Worm (Caenorhabditis elegans) whole organism, L2 larva: ENCODE data around the gene syg-1.

ENCODE experiments used
- F13H6.1 ChIP-seq: sonication (generic microtip); optimal IDR thresholded peaks from 2 replicates; lab custom pipeline; 2016; ENCODE audit warnings: missing genetic modification characterization, missing compliant biosample characterization
- Y55F3AM.14 ChIP-seq: fragments of 200-800 bp; sonication (Bioruptor generic); optimal IDR thresholded peaks from 2 replicates; lab custom pipeline; 2018; ENCODE audit warnings: mild to moderate bottlenecking, missing genetic modification characterization, missing compliant biosample characterization
- ZK546.5 ChIP-seq: sonication (generic microtip); optimal IDR thresholded peaks from 2 replicates; lab custom pipeline; 2017; ENCODE audit warnings: missing biosample characterization, missing genetic modification characterization
- alr-1 ChIP-seq: fragments of 150-350 bp; optimal IDR thresholded peaks from 2 replicates; lab custom pipeline; 2014; ENCODE audit warnings: missing biosample characterization, missing genetic modification characterization
- aly-2 ChIP-seq: fragments of 150-350 bp; optimal IDR thresholded peaks from 2 replicates; lab custom pipeline; 2014; ENCODE audit warnings: missing biosample characterization, missing genetic modification characterization
- ama-1 ChIP-seq: fragments of 150-350 bp; optimal IDR thresholded peaks from 2 replicates; lab custom pipeline; 2018; ENCODE audit warnings: inconsistent platforms
- blmp-1 ChIP-seq: sonication (generic microtip); optimal IDR thresholded peaks from 2 replicates; lab custom pipeline; 2017; ENCODE audit warnings: missing genetic modification characterization, mild to moderate bottlenecking, missing compliant biosample characterization, antibody characterized with exemption, moderate library complexity; ENCODE audit not compliant: insufficient read depth
- ceh-16 ChIP-seq: fragments of 150-350 bp; optimal IDR thresholded peaks from 2 replicates; lab custom pipeline; 2014; ENCODE audit warnings: missing biosample characterization, missing genetic modification characterization
- ceh-82 ChIP-seq: fragments of 150-350 bp; optimal IDR thresholded peaks from 2 replicates; lab custom pipeline; 2014; ENCODE audit warnings: missing biosample characterization, missing genetic modification characterization
- crh-2 ChIP-seq: sonication (generic microtip); optimal IDR thresholded peaks from 2 replicates; lab custom pipeline; 2017; ENCODE audit warnings: missing biosample characterization, missing genetic modification characterization
- dmd-4 ChIP-seq: sonication (generic microtip); optimal IDR thresholded peaks from 2 replicates; lab custom pipeline; 2017; ENCODE audit warnings: missing biosample characterization, missing genetic modification characterization
- egl-27 ChIP-seq: sonication (generic microtip); optimal IDR thresholded peaks from 3 replicates; lab custom pipeline; 2017; ENCODE audit warnings: missing biosample characterization, missing genetic modification reagents, missing genetic modification characterization
- elt-1 ChIP-seq: fragments of 150-350 bp; optimal IDR thresholded peaks from 2 replicates; lab custom pipeline; 2014; ENCODE audit warnings: missing biosample characterization, missing genetic modification characterization
- elt-3 ChIP-seq: sonication (generic microtip); optimal IDR thresholded peaks from 2 replicates; lab custom pipeline; 2017; ENCODE audit warnings: missing biosample characterization, missing genetic modification characterization
- fos-1 ChIP-seq: fragments of 150-350 bp; optimal IDR thresholded peaks from 2 replicates; lab custom pipeline; 2014; ENCODE audit warnings: missing biosample characterization, missing genetic modification characterization
- lin-11 ChIP-seq: fragments of 150-350 bp; sonication (generic microtip); optimal IDR thresholded peaks from 2 replicates; lab custom pipeline; 2014; ENCODE audit warnings: missing biosample characterization, missing genetic modification characterization, inconsistent platforms, mixed read lengths
- lin-13 ChIP-seq: fragments of 150-350 bp; optimal IDR thresholded peaks from 2 replicates; lab custom pipeline; 2014; ENCODE audit warnings: missing biosample characterization, missing genetic modification reagents, missing genetic modification characterization
- lin-39 ChIP-seq: fragments of 150-350 bp; optimal IDR thresholded peaks from 2 replicates; lab custom pipeline; 2014; ENCODE audit warnings: missing biosample characterization, missing genetic modification reagents, missing genetic modification characterization
- lsy-2 ChIP-seq, 2 experiments: fragments of 150-350 bp in 1 of 2; sonication (generic microtip) in 1 of 2; optimal IDR thresholded peaks; 2 replicates each; lab custom pipeline; 2014 to 2017; ENCODE audit warnings: missing biosample characterization in 2 of 2, missing genetic modification characterization in 2 of 2
- mab-5 ChIP-seq: fragments of 150-350 bp; optimal IDR thresholded peaks from 2 replicates; lab custom pipeline; 2014; ENCODE audit warnings: missing biosample characterization, missing genetic modification characterization
- mbf-1 ChIP-seq: sonication (generic microtip); optimal IDR thresholded peaks from 2 replicates; lab custom pipeline; 2017; ENCODE audit warnings: missing biosample characterization, missing genetic modification characterization
- mdl-1 ChIP-seq, 2 experiments: fragments of 150-350 bp in 1 of 2; sonication (generic microtip) in 1 of 2; optimal IDR thresholded peaks; 2 replicates each; lab custom pipeline; 2017; ENCODE audit warnings: missing biosample characterization in 2 of 2, missing genetic modification characterization in 2 of 2
- nhr-129 ChIP-seq: fragments of 150-350 bp; optimal IDR thresholded peaks from 2 replicates; lab custom pipeline; 2014; ENCODE audit warnings: missing biosample characterization, missing genetic modification characterization
- nhr-21 ChIP-seq: fragments of 150-350 bp; optimal IDR thresholded peaks from 2 replicates; lab custom pipeline; 2014; ENCODE audit warnings: missing biosample characterization, missing genetic modification characterization
- nhr-23 ChIP-seq: fragments of 150-350 bp; optimal IDR thresholded peaks from 2 replicates; lab custom pipeline; 2014; ENCODE audit warnings: missing biosample characterization, missing genetic modification reagents, missing genetic modification characterization
- nhr-237 ChIP-seq: fragments of 150-350 bp; optimal IDR thresholded peaks from 2 replicates; lab custom pipeline; 2014; ENCODE audit warnings: missing biosample characterization, missing genetic modification characterization
- nhr-25 ChIP-seq: fragments of 150-350 bp; sonication (generic microtip); optimal IDR thresholded peaks from 3 replicates; lab custom pipeline; 2014; ENCODE audit warnings: missing biosample characterization, missing genetic modification characterization
- nhr-6 ChIP-seq: fragments of 150-350 bp; optimal IDR thresholded peaks from 2 replicates; lab custom pipeline; 2014; ENCODE audit warnings: missing biosample characterization, missing genetic modification characterization
- nhr-77 ChIP-seq: fragments of 150-350 bp; optimal IDR thresholded peaks from 2 replicates; lab custom pipeline; 2014; ENCODE audit warnings: missing biosample characterization, missing genetic modification characterization
- peb-1 ChIP-seq: fragments of 150-350 bp; optimal IDR thresholded peaks from 2 replicates; lab custom pipeline; 2014; ENCODE audit warnings: missing biosample characterization, missing genetic modification characterization
- sem-4 ChIP-seq: fragments of 150-350 bp; optimal IDR thresholded peaks from 2 replicates; lab custom pipeline; 2014; ENCODE audit warnings: missing biosample characterization, missing genetic modification reagents, missing genetic modification characterization
- skn-1 ChIP-seq: sonication (generic microtip); optimal IDR thresholded peaks from 2 replicates; lab custom pipeline; 2017; ENCODE audit warnings: missing biosample characterization, missing genetic modification characterization
- sma-3 ChIP-seq: sonication (generic microtip); optimal IDR thresholded peaks from 2 replicates; lab custom pipeline; 2016; ENCODE audit warnings: missing genetic modification reagents, missing genetic modification characterization, missing compliant biosample characterization
- snpc-4 ChIP-seq: fragments of 150-350 bp; optimal IDR thresholded peaks from 2 replicates; lab custom pipeline; 2014; ENCODE audit warnings: missing biosample characterization, missing genetic modification characterization
- unc-39 ChIP-seq: fragments of 150-350 bp; optimal IDR thresholded peaks from 2 replicates; lab custom pipeline; 2014; ENCODE audit warnings: missing biosample characterization, missing genetic modification characterization
- unc-55 ChIP-seq: fragments of 150-350 bp; sonication (generic microtip); optimal IDR thresholded peaks from 3 replicates; lab custom pipeline; 2014; ENCODE audit warnings: missing biosample characterization, missing genetic modification reagents, missing genetic modification characterization
- unc-62 ChIP-seq: fragments of 150-350 bp; optimal IDR thresholded peaks from 2 replicates; lab custom pipeline; 2014; ENCODE audit warnings: missing biosample characterization, missing genetic modification reagents, missing genetic modification characterization
- zag-1 ChIP-seq: fragments of 150-350 bp; optimal IDR thresholded peaks from 2 replicates; lab custom pipeline; 2014; ENCODE audit warnings: missing biosample characterization, missing genetic modification characterization
- ztf-1 ChIP-seq: fragments of 200-800 bp; sonication (Bioruptor generic); conservative IDR thresholded peaks from 2 replicates; pipeline ENCODE4 v1.3.6; 2022; ENCODE audit warnings: missing genetic modification characterization, missing compliant biosample characterization
- ztf-11 ChIP-seq: sonication (generic microtip); optimal IDR thresholded peaks from 2 replicates; lab custom pipeline; 2017; ENCODE audit warnings: missing biosample characterization, missing genetic modification characterization
- ztf-4 ChIP-seq: fragments of 150-350 bp; optimal IDR thresholded peaks from 2 replicates; lab custom pipeline; 2014; ENCODE audit warnings: missing biosample characterization, missing genetic modification characterization

Gene syg-1

ce11 chrX:2515224-2515623 is at the start of gene syg-1:
Gene syg-1 (minus strand): TSS chrX:2515324.
- TF ChIP-seq nhr-237 (tag; lab: Kevin White, UChicago) (no peak), lin-39 (tag; lab: Kevin White, UChicago) (no peak)

ce11 chrX:2564047-2564446 is 48.9 kb upstream of the syg-1 start, which contains the start of gene dhcr-24:
Gene dhcr-24 (minus strand): TSS chrX:2564147.
- TF ChIP-seq ztf-11 (tag; lab: Kevin White, UChicago) (no peak), elt-1 (no peak), peb-1 (tag; lab: Kevin White, UChicago) (no peak), ZK546.5 (no peak), Y55F3AM.14 (GFP tag; lab: Kevin White, UChicago) (no peak), F13H6.1 (tag; lab: Kevin White, UChicago) (no peak), unc-39 (tag; lab: Kevin White, UChicago) (no peak), fos-1 (no peak), lin-39 (tag; lab: Kevin White, UChicago) (no peak), ztf-4 (no peak)
- TF ChIP-seq, all 48 proteins: peak for 0

ce11 chrX:2559979-2560378 is 44.9 kb upstream of the syg-1 start, which contains the start of gene F52H2.5:
Gene F52H2.5 (minus strand): TSS chrX:2560079.
- TF ChIP-seq alr-1 (tag; lab: Kevin White, UChicago) (no peak), sma-3 (GFP tag; lab: Kevin White, UChicago) (no peak), nhr-129 (tag; lab: Kevin White, UChicago) (no peak), dmd-4 (no peak), sem-4 (tag; lab: Kevin White, UChicago) (no peak), Y55F3AM.14 (GFP tag; lab: Kevin White, UChicago) (no peak), peb-1 (tag; lab: Kevin White, UChicago) (no peak), zag-1 (tag; lab: Kevin White, UChicago) (no peak), mab-5 (tag; lab: Kevin White, UChicago) (no peak), unc-62 (GFP tag; lab: Kevin White, UChicago) (no peak), lin-11 (no peak), lsy-2 (tag; optimal IDR thresholded peaks at IDR 0.05; lab: Kevin White, UChicago) (no peak), elt-3 (no peak), ama-1 (lab: Kevin White, UChicago) (no peak), ZK546.5 (no peak), nhr-25 (no peak), nhr-77 (tag; lab: Kevin White, UChicago) (no peak), egl-27 (no peak)

- TF ChIP-seq F13H6.1 (tag; lab: Kevin White, UChicago) = peak; percentile 30
- TF ChIP-seq egl-27 = peak; percentile 51
- peak; percentile 37 for TF ChIP-seq nhr-25
- peak in 1 of 2 experiments; percentile 74 for TF ChIP-seq lsy-2 (tag; optimal IDR thresholded peaks at IDR 0.05; lab: Kevin White, UChicago)
- no peak for TF ChIP-seq dmd-4
- no peak for TF ChIP-seq aly-2 (tag; lab: Kevin White, UChicago)
- TF ChIP-seq sem-4 (tag; lab: Kevin White, UChicago) = peak; percentile 53
- TF ChIP-seq nhr-21 (tag; lab: Kevin White, UChicago) = no peak
- TF ChIP-seq ama-1 (lab: Kevin White, UChicago) = no peak
- TF ChIP-seq lin-13 (GFP tag; lab: Kevin White, UChicago) = peak; percentile 48
- no peak for TF ChIP-seq peb-1 (tag; lab: Kevin White, UChicago)
- no peak for TF ChIP-seq ZK546.5
- TF ChIP-seq lin-39 (tag; lab: Kevin White, UChicago) = no peak
- TF ChIP-seq unc-39 (tag; lab: Kevin White, UChicago) = no peak
- TF ChIP-seq alr-1 (tag; lab: Kevin White, UChicago) = no peak
- TF ChIP-seq crh-2 (tag; lab: Kevin White, UChicago) = peak; percentile 20
Observed at ce11 chrX:2559399-2559798, 44.3 kb upstream of the syg-1 start.

- no peak for TF ChIP-seq ztf-1
- no peak for TF ChIP-seq elt-3
- peak; percentile 55 for TF ChIP-seq sma-3 (GFP tag; lab: Kevin White, UChicago)
- TF ChIP-seq unc-55 = peak; percentile 80
- no peak for TF ChIP-seq mbf-1 (tag; lab: Kevin White, UChicago)
- peak; percentile 71 for TF ChIP-seq fos-1
- no peak for TF ChIP-seq peb-1 (tag; lab: Kevin White, UChicago)
- no peak for TF ChIP-seq ama-1 (lab: Kevin White, UChicago)
- TF ChIP-seq blmp-1 (tag; lab: Kevin White, UChicago) = peak; percentile 57
- no peak for TF ChIP-seq unc-39 (tag; lab: Kevin White, UChicago)
- TF ChIP-seq nhr-25 = peak; percentile 64
- TF ChIP-seq unc-62 (GFP tag; lab: Kevin White, UChicago) = no peak
- peak; percentile 13 for TF ChIP-seq nhr-6 (tag; lab: Kevin White, UChicago)
- no peak for TF ChIP-seq ceh-16
- no peak for TF ChIP-seq ceh-82 (tag; lab: Kevin White, UChicago)
- TF ChIP-seq egl-27 = peak; percentile 70
- no peak for TF ChIP-seq nhr-77 (tag; lab: Kevin White, UChicago)
- TF ChIP-seq crh-2 (tag; lab: Kevin White, UChicago) = peak; percentile 70
- TF ChIP-seq elt-1 = no peak
- TF ChIP-seq snpc-4 (tag; lab: Kevin White, UChicago) = no peak
- no peak for TF ChIP-seq nhr-237 (tag; lab: Kevin White, UChicago)
- no peak for TF ChIP-seq lin-39 (tag; lab: Kevin White, UChicago)
- no peak for TF ChIP-seq skn-1 (tag; lab: Kevin White, UChicago)
- TF ChIP-seq nhr-23 = no peak
- peak; percentile 11 for TF ChIP-seq mab-5 (tag; lab: Kevin White, UChicago)
- TF ChIP-seq ZK546.5 = no peak
- TF ChIP-seq zag-1 (tag; lab: Kevin White, UChicago) = no peak
- TF ChIP-seq aly-2 (tag; lab: Kevin White, UChicago) = no peak
- TF ChIP-seq Y55F3AM.14 (GFP tag; lab: Kevin White, UChicago) = peak; percentile 56
- TF ChIP-seq lin-11 = no peak
- TF ChIP-seq mdl-1 (tag; optimal IDR thresholded peaks at IDR 0.05; lab: Kevin White, UChicago) = peak in 1 of 2 experiments; percentile 50
Observed at ce11 chrX:2553433-2553860, 38.3 kb upstream of the syg-1 start.
